Fruit fly (Drosophila melanogaster): Measurements from ENCODE around the gene C3G.

The C3G gene

dm6 chrX:6747244-6747643 lies 56.1 kb downstream of the C3G start, which contains the start of gene CG14439 (continued):
- TF ChIP-seq vfl (GFP tag; optimal IDR thresholded peaks at IDR 0.05) = no peak

DNA sequence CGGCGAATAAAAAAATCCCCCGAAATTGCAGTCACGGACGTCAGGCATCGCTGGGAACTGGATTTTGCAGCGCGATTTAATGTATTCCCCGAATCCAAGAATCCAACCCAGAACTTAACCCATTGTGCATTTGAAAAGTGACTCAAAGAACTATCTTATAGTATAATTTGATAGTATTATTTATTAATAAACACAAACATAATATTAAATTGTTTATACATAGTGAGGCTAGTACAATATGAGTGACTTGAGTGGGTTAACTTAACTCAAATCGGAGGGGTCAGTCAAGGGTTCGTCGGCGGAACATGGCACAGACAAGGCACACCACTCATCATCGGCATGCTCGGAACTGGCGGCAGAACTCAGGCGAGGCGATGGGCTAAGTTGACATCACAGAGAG lies 57.2 kb downstream of the C3G start:
- TF ChIP-seq CG14014 (GFP tag; IDR thresholded peaks at IDR 0.05) = no peak
- peak; percentile 50 for TF ChIP-seq CG12769 (tag; optimal IDR thresholded peaks at IDR 0.05)

DNA sequence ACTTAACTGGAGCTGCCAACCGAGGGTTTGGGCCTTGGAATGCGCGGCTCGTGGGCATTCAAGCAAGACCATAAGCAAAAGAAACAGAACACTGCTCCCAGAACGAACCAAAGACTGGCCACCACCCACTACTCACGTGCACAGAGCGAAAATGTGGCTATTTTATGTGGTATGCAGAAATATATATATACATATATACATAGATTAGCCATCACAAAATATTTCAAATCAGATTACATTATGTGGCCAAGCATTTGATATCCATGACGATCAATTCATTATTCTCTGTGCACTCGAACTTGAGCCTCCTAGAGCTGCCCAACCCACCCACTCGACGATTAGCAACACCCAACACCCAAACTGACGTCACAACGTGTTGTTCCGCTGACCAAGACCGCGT lies 57.8 kb downstream of the C3G start:
- TF ChIP-seq gro (GFP tag; optimal IDR thresholded peaks at IDR 0.05) (no peak), slbo (GFP tag; IDR thresholded peaks at IDR 0.05) (peak; percentile 30; the same call in 1 of the 2 replicates), Drgx (GFP tag; IDR thresholded peaks at IDR 0.05) (peak; percentile 76), vfl (GFP tag; optimal IDR thresholded peaks at IDR 0.05) (no peak), bsh (GFP tag; optimal IDR thresholded peaks at IDR 0.05) (peak in 1 of 2 experiments; percentile 69), CTCF (GFP tag; optimal IDR thresholded peaks at IDR 0.05) (no peak), CG34376 (GFP tag; optimal IDR thresholded peaks at IDR 0.05) (no peak), CG32532 (GFP tag; IDR thresholded peaks at IDR 0.05) (peak; percentile 55), CG8359 (GFP tag; optimal IDR thresholded peaks at IDR 0.05; ENCODE audit: borderline replicate concordance) (no peak), row (GFP tag; IDR thresholded peaks at IDR 0.05) (peak; percentile 8; the same call in 1 of the 3 replicates), Rfx (GFP tag; IDR thresholded peaks at IDR 0.05) (0 out of 2 replicates have a peak, but pooled peaks have one; percentile 28), chinmo (GFP tag; IDR thresholded peaks at IDR 0.05; ENCODE audit: partially characterized antibody) (0 out of 4 replicates have a peak, but pooled peaks have one; percentile 45), CG9932 (GFP tag; IDR thresholded peaks at IDR 0.05) (0 out of 2 replicates have a peak, but pooled peaks have one; percentile 32), CG1529 (GFP tag; optimal IDR thresholded peaks at IDR 0.05) (no peak), Med (GFP tag) (peak; percentile 57), twi (tag; optimal IDR thresholded peaks at IDR 0.05) (no peak), Xrp1 (GFP tag; IDR thresholded peaks at IDR 0.05) (no peak)

DNA sequence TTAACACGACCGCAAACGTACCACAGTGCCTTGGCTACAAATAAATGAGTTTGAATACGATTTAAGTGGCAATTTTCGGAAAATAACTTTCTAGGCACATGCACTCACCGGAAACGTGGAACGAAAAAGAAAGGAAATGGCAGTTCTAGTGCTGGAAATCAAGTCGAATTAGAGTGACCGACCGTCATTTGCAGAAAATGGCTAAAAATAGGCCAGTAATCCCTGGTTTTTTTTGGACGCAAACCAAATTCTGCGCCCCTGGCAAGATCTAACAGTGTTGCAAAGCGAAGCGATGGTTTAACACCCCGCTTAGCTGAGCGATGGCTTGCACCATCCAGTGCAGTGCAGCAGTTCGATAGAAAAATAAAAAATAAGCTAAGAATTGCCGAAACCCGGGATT lies 59.3 kb downstream of the C3G start, which contains the start of gene RpL17:
TSS of gene RpL17 (minus strand) at position 151 of the 400 bp plus-strand sequence.
- TF ChIP-seq Blimp-1 (GFP tag; optimal IDR thresholded peaks at IDR 0.05) = peak; percentile 50
- peak; percentile 70 for TF ChIP-seq bab2 (GFP tag; optimal IDR thresholded peaks at IDR 0.05)
- TF ChIP-seq Ssrp (tag; optimal IDR thresholded peaks at IDR 0.05) = peak; percentile 44
- TF ChIP-seq zen2 (GFP tag; IDR thresholded peaks at IDR 0.05; ENCODE audit: partially characterized antibody) = no peak
- peak; percentile 81 for TF ChIP-seq CG17385 (GFP tag; optimal IDR thresholded peaks at IDR 0.05)
- peak; percentile 71 for TF ChIP-seq scrt (GFP tag; optimal IDR thresholded peaks at IDR 0.05)
- peak; percentile 90 for TF ChIP-seq zfh1 (GFP tag; IDR thresholded peaks at IDR 0.05)
- peak; percentile 55 for TF ChIP-seq Dref (GFP tag; IDR thresholded peaks at IDR 0.05)
- TF ChIP-seq CG18476 (GFP tag; optimal IDR thresholded peaks at IDR 0.05) = peak; percentile 31
- peak; percentile 88 for TF ChIP-seq CG12769 (tag; optimal IDR thresholded peaks at IDR 0.05)
- peak; percentile 55 for TF ChIP-seq Sox102F (GFP tag; optimal IDR thresholded peaks at IDR 0.05)
- TF ChIP-seq lab (GFP tag; optimal IDR thresholded peaks at IDR 0.05) = peak; percentile 94
- TF ChIP-seq CG3065 (GFP tag; optimal IDR thresholded peaks at IDR 0.05) = peak; percentile 67
- TF ChIP-seq CG1832 (GFP tag; optimal IDR thresholded peaks at IDR 0.05) = no peak
- TF ChIP-seq chn (GFP tag; optimal IDR thresholded peaks at IDR 0.05) = peak; percentile 75
- peak; percentile 70 for TF ChIP-seq gcm2 (GFP tag; optimal IDR thresholded peaks at IDR 0.05)
- peak; percentile 51 for TF ChIP-seq Fer2 (tag; optimal IDR thresholded peaks at IDR 0.05)
- TF ChIP-seq vfl (GFP tag; optimal IDR thresholded peaks at IDR 0.05) = peak; percentile 74
- TF ChIP-seq ken (GFP tag; IDR thresholded peaks at IDR 0.05) = peak; percentile 90
- TF ChIP-seq CG31365 (tag; optimal IDR thresholded peaks at IDR 0.05) = peak; percentile 62
- TF ChIP-seq onecut (GFP tag; IDR thresholded peaks at IDR 0.05) = peak; percentile 87
- peak; percentile 65 for TF ChIP-seq Sin3A (optimal IDR thresholded peaks at IDR 0.05)
- peak; percentile 88 for TF ChIP-seq CG13296 (GFP tag; optimal IDR thresholded peaks at IDR 0.05)
- peak; percentile 65 for TF ChIP-seq E2f2 (GFP tag; IDR thresholded peaks at IDR 0.05)
- TF ChIP-seq CG30431 (GFP tag; optimal IDR thresholded peaks at IDR 0.05) = peak; percentile 78
- peak; percentile 88 for TF ChIP-seq CG3407 (GFP tag; optimal IDR thresholded peaks at IDR 0.05)
- peak; percentile 87 for TF ChIP-seq Awh (GFP tag; IDR thresholded peaks at IDR 0.05)
- peak; percentile 84 for TF ChIP-seq CG4707 (GFP tag; optimal IDR thresholded peaks at IDR 0.05)
- TF ChIP-seq Oaz (GFP tag; IDR thresholded peaks at IDR 0.05) = peak; percentile 67; the same call in 1 of the 2 replicates
- TF ChIP-seq exex (tag; optimal IDR thresholded peaks at IDR 0.05) = peak; percentile 42

Measured in whole organism, embryonic.